Worm (Caenorhabditis elegans): ENCODE measurements around the gene clec-250.

clec-250 gene

DNA sequence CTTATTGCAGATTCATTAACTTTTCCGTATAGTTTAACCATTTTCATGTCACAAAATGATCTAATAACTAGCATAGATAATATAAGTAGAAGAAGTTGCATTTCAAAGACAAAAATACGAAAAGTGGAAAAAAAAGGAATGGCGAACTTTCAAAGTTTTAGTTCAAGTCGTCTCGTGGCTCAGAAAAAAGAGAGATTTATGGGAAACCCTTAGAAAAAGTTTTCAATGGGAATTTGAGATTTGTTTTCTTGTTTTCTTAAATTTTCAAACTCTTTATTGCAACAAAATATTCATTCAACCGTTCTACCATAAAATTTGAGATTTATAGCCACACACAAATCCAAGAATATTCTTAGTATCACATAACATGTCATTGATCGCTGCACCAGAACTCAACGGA is at the start of gene clec-250:
Gene clec-250, minus strand, starts transcription at position 101 of the 400 bp plus-strand sequence.
- TF ChIP-seq tbx-8 (GFP tag; optimal IDR thresholded peaks at IDR 0.05) (no peak), mls-2 (tag; optimal IDR thresholded peaks at IDR 0.05) (no peak), lin-32 (GFP tag; optimal IDR thresholded peaks at IDR 0.05) (no peak), pha-4 (tag; optimal IDR thresholded peaks at IDR 0.05) (no peak), ceh-39 (tag; optimal IDR thresholded peaks at IDR 0.05) (no peak), nhr-28 (tag; optimal IDR thresholded peaks at IDR 0.05) (no peak), sptf-1 (tag; optimal IDR thresholded peaks at IDR 0.05) (no peak), mep-1 (tag; optimal IDR thresholded peaks at IDR 0.05) (no peak), lsy-2 (tag; optimal IDR thresholded peaks at IDR 0.05) (no peak), zip-8 (tag; optimal IDR thresholded peaks at IDR 0.05) (no peak), blmp-1 (tag; optimal IDR thresholded peaks at IDR 0.05) (no peak), unc-62 (GFP tag; optimal IDR thresholded peaks at IDR 0.05) (no peak), M03D4.4 (tag; optimal IDR thresholded peaks at IDR 0.05) (no peak), drap-1 (GFP tag; optimal IDR thresholded peaks at IDR 0.05) (no peak), elt-1 (tag; optimal IDR thresholded peaks at IDR 0.05; ENCODE audit: borderline replicate concordance, insufficient read depth) (no peak)

DNA sequence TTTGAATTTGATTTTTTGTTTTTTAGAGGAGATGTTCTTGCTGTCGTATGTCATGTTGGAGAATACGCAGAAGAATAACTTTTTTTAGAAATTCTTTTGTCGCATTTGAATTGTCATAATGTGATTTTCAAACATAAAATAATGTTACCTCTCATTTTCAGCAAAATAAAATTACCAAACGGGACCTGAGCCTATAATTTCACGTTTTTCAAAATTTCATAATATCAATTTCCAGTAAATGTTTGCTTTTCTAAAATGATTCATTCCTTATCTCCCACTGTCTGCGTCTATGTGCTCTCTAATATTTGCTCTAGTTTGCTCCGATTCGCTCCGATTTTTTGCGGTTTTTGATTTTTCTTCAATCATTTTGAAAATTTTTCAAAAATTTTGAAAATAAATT is 48.6 kb upstream of the clec-250 start, which contains the start of gene nhr-231:
Gene nhr-231, plus strand, starts transcription at position 301 of the 400 bp plus-strand sequence.
- TF ChIP-seq elt-1 (tag; optimal IDR thresholded peaks at IDR 0.05; ENCODE audit: borderline replicate concordance, insufficient read depth) (no peak), blmp-1 (tag; optimal IDR thresholded peaks at IDR 0.05) (no peak), hlh-1 (tag; optimal IDR thresholded peaks at IDR 0.05) (no peak), pha-4 (tag; optimal IDR thresholded peaks at IDR 0.05) (no peak), lsy-2 (tag; optimal IDR thresholded peaks at IDR 0.05) (no peak), nhr-28 (tag; optimal IDR thresholded peaks at IDR 0.05) (no peak), mls-2 (tag; optimal IDR thresholded peaks at IDR 0.05) (no peak), bed-3 (GFP tag; optimal IDR thresholded peaks at IDR 0.05) (no peak), unc-62 (GFP tag; optimal IDR thresholded peaks at IDR 0.05) (no peak), M03D4.4 (tag; optimal IDR thresholded peaks at IDR 0.05) (no peak), unc-120 (tag; optimal IDR thresholded peaks at IDR 0.05; ENCODE audit: poor library complexity, severe bottlenecking) (no peak), lin-13 (tag; optimal IDR thresholded peaks at IDR 0.05) (no peak), nhr-2 (tag; optimal IDR thresholded peaks at IDR 0.05) (no peak)

DNA sequence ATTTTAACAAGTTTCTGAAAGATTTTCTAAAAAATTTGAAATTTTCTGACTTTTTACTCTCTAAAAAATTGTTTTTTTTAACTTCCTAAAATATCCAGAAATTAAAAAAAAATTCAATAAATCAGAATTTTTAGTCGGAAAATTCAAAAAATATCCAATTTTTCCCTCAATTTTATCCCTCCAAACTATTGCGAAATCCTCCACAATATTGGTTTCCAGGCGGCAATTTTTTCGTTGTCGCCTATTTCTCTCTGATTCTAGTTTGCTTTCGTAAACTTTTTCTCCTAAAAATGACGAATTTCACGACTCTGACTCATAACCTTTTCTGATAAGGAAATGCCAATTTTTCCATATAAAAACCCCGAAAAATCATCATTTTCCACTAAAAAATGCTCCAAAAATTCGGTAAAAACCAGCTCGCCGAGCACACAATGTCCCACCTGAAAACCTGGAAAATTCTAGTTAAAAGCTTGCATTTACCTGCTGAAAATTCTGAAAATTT is 45.5 kb upstream of the clec-250 start, which contains the start of gene Y17D7B.2:
Gene Y17D7B.2, plus strand, starts transcription at position 323 of the 502 bp plus-strand sequence.
- TF ChIP-seq ceh-83 (GFP tag; optimal IDR thresholded peaks at IDR 0.05) = no peak
- TF ChIP-seq bed-3 (GFP tag; optimal IDR thresholded peaks at IDR 0.05) = no peak
- TF ChIP-seq elt-3 (tag; optimal IDR thresholded peaks at IDR 0.05) = no peak

DNA sequence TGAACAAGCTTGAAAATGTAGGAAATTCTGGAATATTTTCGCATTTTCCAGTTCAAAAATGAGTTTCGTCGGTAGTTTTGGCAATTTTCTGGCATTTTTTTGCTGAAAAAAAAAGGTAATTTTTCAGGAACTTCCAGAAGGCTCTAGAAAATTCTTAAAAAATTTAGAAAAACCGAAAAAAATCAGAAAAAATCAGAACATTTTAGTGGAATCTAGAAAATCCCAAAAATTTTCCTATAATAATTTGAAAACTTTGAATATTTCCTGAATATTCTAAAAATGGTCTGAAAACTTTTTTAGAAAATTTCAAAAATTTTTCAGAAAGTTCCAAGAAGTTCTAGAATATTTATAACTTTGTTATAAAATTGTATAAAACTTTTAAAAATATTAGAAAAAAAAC is 44.7 kb upstream of the clec-250 start, which contains the start of gene Y17D7B.3:
Gene Y17D7B.3, minus strand, starts transcription at position 101 of the 400 bp plus-strand sequence.
- TF ChIP-seq ces-1 (GFP tag; optimal IDR thresholded peaks at IDR 0.05) = no peak
- TF ChIP-seq lsy-2 (tag; optimal IDR thresholded peaks at IDR 0.05) = no peak
- TF ChIP-seq zip-8 (tag; optimal IDR thresholded peaks at IDR 0.05) = no peak
- no peak for TF ChIP-seq unc-62 (GFP tag; optimal IDR thresholded peaks at IDR 0.05)
- TF ChIP-seq ceh-39 (tag; optimal IDR thresholded peaks at IDR 0.05) = no peak
- no peak for TF ChIP-seq nhr-12 (tag; optimal IDR thresholded peaks at IDR 0.05)
- no peak for TF ChIP-seq ceh-83 (GFP tag; optimal IDR thresholded peaks at IDR 0.05)
- TF ChIP-seq bed-3 (GFP tag; optimal IDR thresholded peaks at IDR 0.05) = no peak
- TF ChIP-seq nhr-28 (tag; optimal IDR thresholded peaks at IDR 0.05) = no peak
- no peak for TF ChIP-seq unc-39 (tag; optimal IDR thresholded peaks at IDR 0.05)
- no peak for TF ChIP-seq flh-1 (GFP tag; optimal IDR thresholded peaks at IDR 0.05)
- no peak for TF ChIP-seq nhr-2 (tag; optimal IDR thresholded peaks at IDR 0.05)
- TF ChIP-seq pha-4 (tag; optimal IDR thresholded peaks at IDR 0.05) = no peak
- no peak for TF ChIP-seq sptf-1 (tag; optimal IDR thresholded peaks at IDR 0.05)

DNA sequence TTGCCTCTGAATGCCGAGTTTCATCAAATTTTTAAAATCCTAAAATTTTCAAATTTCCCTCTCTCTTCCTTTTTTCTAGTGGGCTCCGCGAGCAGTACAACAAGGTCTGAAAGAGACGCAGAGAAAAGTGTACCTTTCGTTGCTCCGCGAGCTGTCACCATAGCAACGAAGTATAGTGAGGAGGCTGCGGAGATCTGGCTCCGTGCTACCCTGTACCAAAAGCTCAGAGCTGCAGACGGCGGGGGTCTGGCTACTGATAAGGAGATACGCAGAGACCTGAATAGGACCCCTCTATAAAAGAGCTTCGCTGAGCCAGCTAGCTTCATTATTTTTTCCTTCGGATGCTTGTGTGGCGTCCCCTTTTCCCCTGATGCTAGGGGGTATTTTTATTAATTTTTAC is 41.5 kb upstream of the clec-250 start, which contains the start of gene Y17D7B.10:
Gene Y17D7B.10, plus strand, starts transcription at position 243 of the 400 bp plus-strand sequence.
- TF ChIP-seq lin-13 (tag; optimal IDR thresholded peaks at IDR 0.05) (no peak), nhr-2 (tag; optimal IDR thresholded peaks at IDR 0.05) (no peak), zip-8 (tag; optimal IDR thresholded peaks at IDR 0.05) (no peak), mab-5 (tag; optimal IDR thresholded peaks at IDR 0.05) (no peak), cnd-1 (tag; optimal IDR thresholded peaks at IDR 0.05) (no peak), ceh-83 (GFP tag; optimal IDR thresholded peaks at IDR 0.05) (no peak), nhr-28 (tag; optimal IDR thresholded peaks at IDR 0.05) (no peak), blmp-1 (tag; optimal IDR thresholded peaks at IDR 0.05) (no peak), nhr-12 (tag; optimal IDR thresholded peaks at IDR 0.05) (no peak), snpc-4 (tag; optimal IDR thresholded peaks at IDR 0.05) (no peak), nhr-237 (tag; optimal IDR thresholded peaks at IDR 0.05) (no peak), unc-120 (tag; optimal IDR thresholded peaks at IDR 0.05; ENCODE audit: poor library complexity, severe bottlenecking) (no peak), sem-2 (GFP tag; optimal IDR thresholded peaks at IDR 0.05) (no peak), elt-1 (tag; optimal IDR thresholded peaks at IDR 0.05; ENCODE audit: borderline replicate concordance, insufficient read depth) (no peak), drap-1 (GFP tag; optimal IDR thresholded peaks at IDR 0.05) (no peak), ztf-11 (tag; optimal IDR thresholded peaks at IDR 0.05) (no peak), M03D4.4 (tag; optimal IDR thresholded peaks at IDR 0.05) (no peak), ces-1 (GFP tag; optimal IDR thresholded peaks at IDR 0.05) (no peak), lin-32 (GFP tag; optimal IDR thresholded peaks at IDR 0.05) (no peak)

Data from whole organism, mixed stage, embryonic.